Worm (Caenorhabditis elegans) whole organism, L3 larva: ENCODE results near the gene F14D2.15.

ENCODE experiments used
- R02D3.7 ChIP-seq: fragments of 150-350 bp; optimal IDR thresholded peaks from 2 replicates; lab custom pipeline; 2014; ENCODE audit warnings: missing biosample characterization, missing genetic modification characterization
- ZK546.5 ChIP-seq: sonication (generic microtip); optimal IDR thresholded peaks from 2 replicates; lab custom pipeline; 2017; ENCODE audit warnings: missing biosample characterization, missing genetic modification characterization
- aly-2 ChIP-seq: fragments of 150-350 bp; optimal IDR thresholded peaks from 2 replicates; lab custom pipeline; 2014; ENCODE audit warnings: missing biosample characterization, missing genetic modification characterization
- ama-1 ChIP-seq: fragments of 150-350 bp; optimal IDR thresholded peaks from 2 replicates; lab custom pipeline; 2018
- ceh-16 ChIP-seq: sonication (generic microtip); optimal IDR thresholded peaks from 2 replicates; lab custom pipeline; 2017; ENCODE audit warnings: missing biosample characterization, missing genetic modification characterization
- ceh-28 ChIP-seq: fragments of 150-350 bp; optimal IDR thresholded peaks from 2 replicates; lab custom pipeline; 2014; ENCODE audit warnings: missing biosample characterization, missing genetic modification reagents, missing genetic modification characterization
- ceh-82 ChIP-seq: fragments of 150-350 bp; optimal IDR thresholded peaks from 2 replicates; lab custom pipeline; 2014; ENCODE audit warnings: missing biosample characterization, missing genetic modification characterization
- ceh-9 ChIP-seq: sonication (generic microtip); optimal IDR thresholded peaks from 2 replicates; lab custom pipeline; 2018; ENCODE audit warnings: missing biosample characterization, missing genetic modification characterization
- daf-12 ChIP-seq: fragments of 150-350 bp; optimal IDR thresholded peaks from 2 replicates; lab custom pipeline; 2014; ENCODE audit warnings: missing biosample characterization, missing genetic modification reagents, missing genetic modification characterization
- egl-27 ChIP-seq: sonication (generic microtip); optimal IDR thresholded peaks from 4 replicates; lab custom pipeline; 2017; ENCODE audit warnings: missing biosample characterization, missing genetic modification reagents, missing genetic modification characterization
- elt-1 ChIP-seq: fragments of 150-350 bp; optimal IDR thresholded peaks from 2 replicates; lab custom pipeline; 2014; ENCODE audit warnings: missing biosample characterization, missing genetic modification characterization
- elt-2 ChIP-seq: sonication (generic microtip); optimal IDR thresholded peaks from 2 replicates; lab custom pipeline; 2016; ENCODE audit warnings: missing genetic modification reagents, mild to moderate bottlenecking, missing genetic modification characterization, missing compliant biosample characterization
- elt-3 ChIP-seq, 3 experiments: fragments of 150-350 bp in 1 of 3; sonication (generic microtip) in 2 of 3; optimal IDR thresholded peaks; 2 replicates in 2 of 3; 4 replicates in 1 of 3; lab custom pipeline; 2014 to 2017; ENCODE audit warnings: missing biosample characterization in 3 of 3, missing genetic modification characterization in 3 of 3
- eor-1 ChIP-seq, 2 experiments: fragments of 150-350 bp; optimal IDR thresholded peaks; 2 replicates each; lab custom pipeline; 2014 to 2018; ENCODE audit warnings: missing biosample characterization in 2 of 2, missing genetic modification characterization in 2 of 2
- fkh-2 ChIP-seq: fragments of 150-350 bp; optimal IDR thresholded peaks from 2 replicates; lab custom pipeline; 2014; ENCODE audit warnings: missing biosample characterization, missing genetic modification reagents, missing genetic modification characterization
- fos-1 ChIP-seq: fragments of 150-350 bp; optimal IDR thresholded peaks from 2 replicates; lab custom pipeline; 2014; ENCODE audit warnings: missing biosample characterization, missing genetic modification characterization
- jun-1 ChIP-seq: fragments of 150-350 bp; optimal IDR thresholded peaks from 2 replicates; lab custom pipeline; 2014; ENCODE audit warnings: missing biosample characterization, missing genetic modification reagents, missing genetic modification characterization
- lin-15B ChIP-seq: fragments of 150-350 bp; optimal IDR thresholded peaks from 2 replicates; lab custom pipeline; 2014; ENCODE audit warnings: missing biosample characterization, missing genetic modification characterization
- lin-39 ChIP-seq: fragments of 150-350 bp; optimal IDR thresholded peaks from 2 replicates; lab custom pipeline; 2018; ENCODE audit warnings: missing biosample characterization, missing genetic modification reagents, missing genetic modification characterization
- lsy-12 ChIP-seq: sonication (generic microtip); optimal IDR thresholded peaks from 2 replicates; lab custom pipeline; 2016; ENCODE audit warnings: mild to moderate bottlenecking, missing genetic modification characterization, missing compliant biosample characterization
- mml-1 ChIP-seq: fragments of 150-350 bp; sonication (generic microtip); optimal IDR thresholded peaks from 3 replicates; lab custom pipeline; 2014; ENCODE audit warnings: missing biosample characterization, missing genetic modification characterization
- nfya-1 ChIP-seq: sonication (generic microtip); optimal IDR thresholded peaks from 2 replicates; lab custom pipeline; 2017; ENCODE audit warnings: missing genetic modification characterization, mild to moderate bottlenecking, missing compliant biosample characterization, antibody characterized with exemption, moderate library complexity; ENCODE audit not compliant: insufficient read depth
- nhr-11 ChIP-seq: fragments of 150-350 bp; optimal IDR thresholded peaks from 2 replicates; lab custom pipeline; 2014; ENCODE audit warnings: missing biosample characterization, missing genetic modification characterization
- nhr-12 ChIP-seq: fragments of 150-350 bp; optimal IDR thresholded peaks from 2 replicates; lab custom pipeline; 2014; ENCODE audit warnings: missing biosample characterization, missing genetic modification characterization
- nhr-23 ChIP-seq: fragments of 150-350 bp; optimal IDR thresholded peaks from 2 replicates; lab custom pipeline; 2014; ENCODE audit warnings: missing biosample characterization, missing genetic modification reagents, missing genetic modification characterization
- nhr-25 ChIP-seq: sonication (generic microtip); optimal IDR thresholded peaks from 2 replicates; lab custom pipeline; 2017; ENCODE audit warnings: missing biosample characterization, missing genetic modification characterization
- nhr-43 ChIP-seq: sonication (generic microtip); optimal IDR thresholded peaks from 2 replicates; lab custom pipeline; 2016; ENCODE audit warnings: mild to moderate bottlenecking, missing genetic modification characterization, missing compliant biosample characterization; ENCODE audit not compliant: poor library complexity, severe bottlenecking
- pha-4 ChIP-seq: fragments of 150-350 bp; optimal IDR thresholded peaks from 2 replicates; lab custom pipeline; 2014; ENCODE audit warnings: missing biosample characterization, missing genetic modification reagents, missing genetic modification characterization
- pqm-1 ChIP-seq: fragments of 150-350 bp; optimal IDR thresholded peaks from 2 replicates; lab custom pipeline; 2017; ENCODE audit warnings: missing biosample characterization, missing genetic modification characterization, inconsistent platforms
- sea-2 ChIP-seq: fragments of 150-350 bp; sonication (generic microtip); optimal IDR thresholded peaks from 4 replicates; lab custom pipeline; 2014; ENCODE audit warnings: missing biosample characterization, missing genetic modification reagents, missing genetic modification characterization
- skn-1 ChIP-seq: fragments of 150-350 bp; optimal IDR thresholded peaks from 2 replicates; lab custom pipeline; 2014; ENCODE audit warnings: missing biosample characterization, missing genetic modification characterization
- tbx-2 ChIP-seq: sonication (generic microtip); optimal IDR thresholded peaks from 2 replicates; lab custom pipeline; 2016; ENCODE audit warnings: mild to moderate bottlenecking, missing genetic modification characterization, missing compliant biosample characterization
- unc-39 ChIP-seq: sonication (generic microtip); optimal IDR thresholded peaks from 4 replicates; lab custom pipeline; 2017; ENCODE audit warnings: missing biosample characterization, missing genetic modification characterization
- zag-1 ChIP-seq: fragments of 150-350 bp; optimal IDR thresholded peaks from 2 replicates; lab custom pipeline; 2014; ENCODE audit warnings: missing biosample characterization, missing genetic modification characterization
- ztf-11 ChIP-seq: fragments of 150-350 bp; optimal IDR thresholded peaks from 2 replicates; lab custom pipeline; 2014; ENCODE audit warnings: missing biosample characterization, missing genetic modification characterization
- ztf-4 ChIP-seq: fragments of 150-350 bp; optimal IDR thresholded peaks from 2 replicates; lab custom pipeline; 2014; ENCODE audit warnings: missing biosample characterization, missing genetic modification characterization

The F14D2.15 gene

DNA sequence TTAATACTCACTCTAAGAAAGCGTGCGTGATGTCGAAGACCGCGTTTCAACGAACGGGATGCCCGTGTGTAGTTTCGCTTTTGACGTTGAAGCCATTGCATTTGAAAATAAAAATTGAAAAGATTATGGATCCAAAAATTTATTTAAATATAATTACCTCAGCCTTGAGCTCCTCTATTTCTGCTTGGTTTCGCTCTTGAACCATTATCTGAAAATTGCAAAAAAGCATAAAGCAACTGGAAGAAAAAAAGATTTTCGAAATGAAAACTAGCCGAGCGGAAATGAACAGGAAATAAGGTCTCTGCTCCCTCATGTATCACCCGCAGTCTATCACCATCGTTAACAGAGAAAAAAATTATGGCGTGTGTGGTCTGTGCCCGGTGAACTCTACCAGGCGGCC, 23.5 kb upstream of the F14D2.15 start, which contains the start of gene Y49F6C.6:
Gene Y49F6C.6 (minus strand): TSS at position 101 of the 400 bp plus-strand sequence.
- TF ChIP-seq ceh-9 (tag; lab: Kevin White, UChicago) (no peak), eor-1 (tag; optimal IDR thresholded peaks at IDR 0.05; lab: Kevin White, UChicago) (no peak), lsy-12 (no peak), nhr-43 (no peak), zag-1 (tag; lab: Kevin White, UChicago) (no peak), R02D3.7 (tag; lab: Kevin White, UChicago) (no peak), ceh-16 (tag; lab: Kevin White, UChicago) (no peak), elt-2 (tag; lab: Kevin White, UChicago) (no peak), lin-39 (tag; lab: Kevin White, UChicago) (no peak), nhr-11 (tag; lab: Kevin White, UChicago) (no peak), fos-1 (tag; lab: Kevin White, UChicago) (no peak), skn-1 (no peak), ceh-82 (tag; lab: Kevin White, UChicago) (no peak), nhr-12 (tag; lab: Kevin White, UChicago) (no peak), nfya-1 (tag; lab: Kevin White, UChicago) (no peak), ztf-4 (tag; lab: Kevin White, UChicago) (no peak), sea-2 (GFP tag; lab: Kevin White, UChicago) (no peak)

DNA sequence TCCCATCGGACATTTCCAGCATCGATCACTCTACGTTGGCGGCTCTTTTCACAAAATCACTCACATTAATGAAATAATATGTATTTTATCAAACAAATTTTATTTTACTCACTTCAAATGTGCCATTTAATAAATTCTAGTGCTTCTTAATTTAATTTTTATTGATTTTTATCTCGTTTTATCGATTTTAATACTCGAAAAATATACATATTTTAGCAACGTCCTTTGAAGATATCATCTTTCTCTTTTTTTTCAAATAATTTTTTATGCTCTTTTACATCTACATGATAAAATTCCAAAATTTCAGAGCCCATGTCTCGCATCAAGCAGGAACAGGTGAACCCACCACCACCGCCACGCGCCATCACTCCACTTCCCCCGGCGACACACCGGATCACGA, 15.2 kb upstream of the F14D2.15 start, which contains the start of the genes lido-14 and bath-27:
Gene lido-14 (plus strand): TSS at position 301 of the 400 bp plus-strand sequence.
Gene bath-27 (plus strand): TSS at position 306 of the 400 bp plus-strand sequence.
- TF ChIP-seq ceh-28: no peak
- no peak for TF ChIP-seq ZK546.5
- no peak for TF ChIP-seq eor-1 (tag; optimal IDR thresholded peaks at IDR 0.05; lab: Kevin White, UChicago)
- no peak for TF ChIP-seq nhr-12 (tag; lab: Kevin White, UChicago)
- TF ChIP-seq jun-1 (tag; lab: Kevin White, UChicago): no peak
- TF ChIP-seq aly-2 (tag; lab: Kevin White, UChicago): no peak
- TF ChIP-seq nhr-11 (tag; lab: Kevin White, UChicago): no peak
- TF ChIP-seq ama-1 (lab: Kevin White, UChicago): no peak
- TF ChIP-seq nfya-1 (tag; lab: Kevin White, UChicago): no peak
- no peak for TF ChIP-seq ceh-82 (tag; lab: Kevin White, UChicago)
- no peak for TF ChIP-seq ceh-9 (tag; lab: Kevin White, UChicago)
- no peak for TF ChIP-seq ztf-11
- TF ChIP-seq lsy-12: no peak
- TF ChIP-seq elt-1 (tag; lab: Kevin White, UChicago): no peak

DNA sequence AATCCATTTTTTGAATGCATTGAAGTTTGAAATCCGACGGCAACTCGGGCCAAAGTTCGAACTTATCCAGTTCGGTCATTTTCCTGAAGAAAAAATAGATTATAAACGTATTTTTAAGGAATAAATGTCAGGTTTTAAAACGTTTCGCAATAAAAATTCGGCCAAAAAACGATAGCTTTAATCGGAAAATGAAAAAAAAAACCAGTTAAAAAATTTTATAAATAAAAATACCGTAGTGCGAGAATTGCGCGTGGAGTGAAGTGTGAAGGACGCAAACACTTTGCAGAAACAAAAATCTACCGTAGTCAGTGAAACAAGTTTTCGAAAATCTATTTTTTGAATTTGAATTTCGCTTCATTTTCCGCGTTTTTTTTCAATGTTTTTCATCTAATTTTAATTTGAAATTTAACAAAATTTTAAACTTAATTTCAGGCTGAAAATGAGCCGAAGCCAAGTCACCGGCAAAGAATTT, 6.2 kb upstream of the F14D2.15 start, which contains the start of gene F14D2.8:
Gene F14D2.8 (minus strand): TSS at position 51 of the 472 bp plus-strand sequence.
- TF ChIP-seq nhr-25 (tag; lab: Kevin White, UChicago): no peak
- TF ChIP-seq skn-1: no peak
- no peak for TF ChIP-seq unc-39 (tag; lab: Kevin White, UChicago)
- no peak for TF ChIP-seq zag-1 (tag; lab: Kevin White, UChicago)
- TF ChIP-seq nhr-12 (tag; lab: Kevin White, UChicago): no peak
- no peak for TF ChIP-seq sea-2 (GFP tag; lab: Kevin White, UChicago)
- TF ChIP-seq ZK546.5: no peak
- no peak for TF ChIP-seq pha-4 (tag; lab: Kevin White, UChicago)
- TF ChIP-seq elt-3 (tag; optimal IDR thresholded peaks at IDR 0.05; lab: Kevin White, UChicago): no peak
- no peak for TF ChIP-seq elt-1 (tag; lab: Kevin White, UChicago)
- no peak for TF ChIP-seq pqm-1 (tag; lab: Kevin White, UChicago)
- no peak for TF ChIP-seq ama-1 (lab: Kevin White, UChicago)
- no peak for TF ChIP-seq daf-12

DNA sequence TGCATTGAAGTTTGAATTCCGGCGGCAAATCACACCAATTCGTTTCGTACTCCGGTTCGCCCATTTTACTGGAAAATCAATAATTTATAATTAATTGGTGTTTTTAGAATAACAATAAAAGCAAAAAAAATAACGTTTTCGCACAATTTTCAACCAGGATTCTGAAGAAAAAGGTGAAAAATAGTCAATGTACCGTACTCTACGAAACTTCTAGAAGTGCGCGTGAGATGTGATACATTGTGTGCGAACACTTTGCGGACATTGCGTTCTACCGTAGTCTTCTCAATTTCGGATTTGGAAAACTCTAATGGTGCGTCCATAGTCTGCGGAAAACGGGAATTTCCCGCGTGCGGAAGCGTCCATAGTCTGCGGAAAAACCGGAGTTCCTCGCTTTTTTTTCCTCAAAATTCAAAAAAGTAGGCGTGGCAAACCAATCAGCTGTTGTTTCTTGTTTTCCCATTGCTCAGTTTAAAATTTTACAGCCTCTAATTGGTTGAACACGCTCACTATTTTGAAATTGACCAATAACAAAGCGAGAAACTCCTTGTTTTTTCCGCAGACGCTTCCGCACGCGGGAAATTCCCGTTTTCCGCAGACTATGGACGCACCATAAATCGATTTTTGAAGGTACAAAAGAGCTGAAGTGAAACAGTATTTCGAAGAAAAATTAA, 4.5 kb upstream of the F14D2.15 start, which contains the start of the genes F14D2.14 and bath-29:
Gene F14D2.14 (minus strand): TSS at position 51 of the 671 bp plus-strand sequence.
Gene bath-29 (plus strand): TSS at position 621 of the 671 bp plus-strand sequence.
- TF ChIP-seq ceh-9 (tag; lab: Kevin White, UChicago): no peak
- no peak for TF ChIP-seq nhr-25 (tag; lab: Kevin White, UChicago)
- TF ChIP-seq fos-1 (tag; lab: Kevin White, UChicago): no peak
- no peak for TF ChIP-seq ztf-4 (tag; lab: Kevin White, UChicago)
- TF ChIP-seq jun-1 (tag; lab: Kevin White, UChicago): no peak
- TF ChIP-seq ZK546.5: no peak
- no peak for TF ChIP-seq pha-4 (tag; lab: Kevin White, UChicago)
- TF ChIP-seq ama-1 (lab: Kevin White, UChicago): no peak
- no peak for TF ChIP-seq nhr-43
- TF ChIP-seq tbx-2 (tag; lab: Kevin White, UChicago): no peak
- TF ChIP-seq ceh-82 (tag; lab: Kevin White, UChicago): no peak
- no peak for TF ChIP-seq fkh-2 (tag; lab: Kevin White, UChicago)
- no peak for TF ChIP-seq lin-39 (tag; lab: Kevin White, UChicago)
- TF ChIP-seq mml-1 (tag; lab: Kevin White, UChicago): no peak
- TF ChIP-seq elt-2 (tag; lab: Kevin White, UChicago): no peak
- TF ChIP-seq lin-15B (tag; lab: Kevin White, UChicago): no peak
- TF ChIP-seq nhr-23 (tag; lab: Kevin White, UChicago): no peak
- no peak for TF ChIP-seq egl-27 (tag; lab: Kevin White, UChicago)
